Worm (Caenorhabditis elegans) whole organism, late embryonic: ENCODE data around the gene fbxb-21.

Source experiments
- F13H6.1 ChIP-seq: sonication (generic microtip); optimal IDR thresholded peaks from 2 replicates; lab custom pipeline; 2016; ENCODE audit warnings: missing genetic modification characterization, missing compliant biosample characterization
- K02D7.2 ChIP-seq: sonication (generic microtip); optimal IDR thresholded peaks from 2 replicates; lab custom pipeline; 2017; ENCODE audit warnings: mild to moderate bottlenecking, missing genetic modification characterization, missing compliant biosample characterization
- Y22D7AL.16 ChIP-seq: sonication (generic microtip); optimal IDR thresholded peaks from 2 replicates; lab custom pipeline; 2016; ENCODE audit warnings: missing genetic modification characterization, missing compliant biosample characterization
- ama-1 ChIP-seq: fragments of 150-350 bp; optimal IDR thresholded peaks from 2 replicates; lab custom pipeline; 2014
- ceh-14 ChIP-seq: sonication (generic microtip); optimal IDR thresholded peaks from 2 replicates; lab custom pipeline; 2016; ENCODE audit warnings: missing genotype, missing genetic modification characterization, missing compliant biosample characterization
- ets-4 ChIP-seq: sonication (generic microtip); optimal IDR thresholded peaks from 2 replicates; lab custom pipeline; 2016; ENCODE audit warnings: missing genetic modification characterization, missing compliant biosample characterization
- nfya-1 ChIP-seq: sonication (generic microtip); optimal IDR thresholded peaks from 2 replicates; lab custom pipeline; 2017; ENCODE audit warnings: missing genetic modification characterization, mild to moderate bottlenecking, missing compliant biosample characterization, antibody characterized with exemption, moderate library complexity
- nhr-11 ChIP-seq: fragments of 150-350 bp; optimal IDR thresholded peaks from 2 replicates; lab custom pipeline; 2014; ENCODE audit warnings: missing biosample characterization, missing genetic modification characterization
- pha-2 ChIP-seq: sonication (generic microtip); optimal IDR thresholded peaks from 2 replicates; lab custom pipeline; 2017; ENCODE audit warnings: mild to moderate bottlenecking, missing genetic modification characterization, missing compliant biosample characterization
- pha-4 ChIP-seq: fragments of 150-350 bp; optimal IDR thresholded peaks from 2 replicates; lab custom pipeline; 2018; ENCODE audit warnings: missing biosample characterization, missing genetic modification reagents, missing genetic modification characterization
- sox-2 ChIP-seq: fragments of 200-800 bp; sonication (Bioruptor generic); IDR thresholded peaks from 2 replicates; pipeline ENCODE4 v1.3.6; 2022; ENCODE audit warnings: missing genetic modification reagents, missing genetic modification characterization, missing compliant biosample characterization
- tbx-2 ChIP-seq: sonication (generic microtip); optimal IDR thresholded peaks from 2 replicates; lab custom pipeline; 2016; ENCODE audit warnings: missing genetic modification characterization, missing compliant biosample characterization

DNA sequence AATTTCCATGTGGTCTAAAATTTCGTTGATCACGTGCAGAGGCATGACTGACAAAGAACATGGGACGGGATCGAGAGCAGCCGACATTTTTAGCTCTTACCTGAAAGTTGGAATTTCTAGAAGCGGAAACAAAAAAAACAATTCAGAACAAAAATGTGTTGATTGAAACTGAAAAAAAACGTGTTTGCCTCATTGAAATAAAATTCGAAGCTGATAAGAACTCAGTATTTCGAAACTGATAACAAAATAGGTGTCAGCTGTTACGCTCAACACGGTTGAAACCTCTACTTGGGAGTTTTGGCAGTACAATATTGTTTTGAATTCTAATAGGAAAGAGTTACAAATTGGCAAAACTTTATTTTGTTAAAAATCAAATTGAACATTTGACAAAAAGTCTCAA, 39.8 kb downstream of the fbxb-21 start:
- no peak for TF ChIP-seq nhr-11 (tag; lab: Kevin White, UChicago)
- TF ChIP-seq ets-4, result no peak
- TF ChIP-seq nfya-1, result no peak
- no peak for TF ChIP-seq Y22D7AL.16
- no peak for TF ChIP-seq F13H6.1
- TF ChIP-seq ama-1 (lab: Kevin White, UChicago), result no peak
- TF ChIP-seq pha-4 (tag; lab: Kevin White, UChicago), result no peak
- TF ChIP-seq sox-2 (GFP tag; lab: Robert Waterston, UW), result no peak
- TF ChIP-seq tbx-2 (tag; lab: Kevin White, UChicago), result no peak
- no peak for TF ChIP-seq K02D7.2 (tag; lab: Kevin White, UChicago)
- no peak for TF ChIP-seq ceh-14 (tag; lab: Kevin White, UChicago)
- TF ChIP-seq pha-2 (tag; lab: Kevin White, UChicago), result no peak
